Worm (Caenorhabditis elegans): ENCODE data around the gene sprp-4.

- TF ChIP-seq scrt-1 (GFP tag; IDR thresholded peaks at IDR 0.05) (no peak), flt-1 (GFP tag; IDR thresholded peaks at IDR 0.05) (no peak), sea-1 (GFP tag; conservative IDR thresholded peaks at IDR 0.05) (no peak), ama-1 (optimal IDR thresholded peaks at IDR 0.05) (no peak), hnd-1 (tag; optimal IDR thresholded peaks at IDR 0.05) (no peak), ets-7 (tag; optimal IDR thresholded peaks at IDR 0.05) (no peak), pes-1 (GFP tag; IDR thresholded peaks at IDR 0.05) (no peak), ceh-36 (tag; optimal IDR thresholded peaks at IDR 0.05) (no peak), tbx-11 (GFP tag; IDR thresholded peaks at IDR 0.05) (no peak), hmg-4 (GFP tag; optimal IDR thresholded peaks at IDR 0.05) (no peak)
Observed at ce11 chrX:8860958-8861357, 7.5 kb upstream of the sprp-4 start, which contains the start of gene C06E2.9.
